Fruit fly (Drosophila melanogaster) whole organism, embryonic: ENCODE data around the gene CG42671.

Experiments used
- Abd-B ChIP-seq: fragments of 200-800 bp; sonication (Bioruptor generic); optimal IDR thresholded peaks from 2 replicates; lab custom pipeline; 2018; ENCODE audit warnings: missing biosample characterization, mild to moderate bottlenecking, missing genetic modification characterization, moderate library complexity
- Bteb2 ChIP-seq: fragments of 200-800 bp; sonication (Bioruptor generic); optimal IDR thresholded peaks from 2 replicates; lab custom pipeline; 2016; ENCODE audit warnings: missing biosample characterization, missing genetic modification characterization
- CG11504 ChIP-seq: fragments of 200-800 bp; sonication (Bioruptor generic); optimal IDR thresholded peaks from 3 replicates; lab custom pipeline; 2019; ENCODE audit warnings: missing biosample characterization, mild to moderate bottlenecking, missing genetic modification characterization, moderate library complexity
- CG13775 ChIP-seq: fragments of 200-800 bp; sonication (Bioruptor generic); optimal IDR thresholded peaks from 3 replicates; lab custom pipeline; 2017; ENCODE audit warnings: missing biosample characterization, mild to moderate bottlenecking, missing genetic modification characterization
- CG1529 ChIP-seq: fragments of 200-800 bp; sonication (Bioruptor generic); optimal IDR thresholded peaks from 3 replicates; lab custom pipeline; 2018; ENCODE audit warnings: missing biosample characterization, missing genetic modification characterization
- CG1603 ChIP-seq: fragments of 200-800 bp; sonication (Bioruptor generic); optimal IDR thresholded peaks from 2 replicates; lab custom pipeline; 2019; ENCODE audit warnings: missing biosample characterization, mild to moderate bottlenecking, missing genetic modification characterization, moderate library complexity
- CG16813 ChIP-seq: fragments of 200-800 bp; sonication (Bioruptor generic); IDR thresholded peaks from 3 replicates; pipeline ENCODE4 v1.3.6; 2022; ENCODE audit warnings: missing biosample characterization, missing genetic modification characterization; ENCODE audit not compliant: partially characterized antibody
- CG17612 ChIP-seq: fragments of 200-800 bp; sonication (Bioruptor generic); IDR thresholded peaks from 2 replicates; pipeline ENCODE4 v1.3.6; 2022; ENCODE audit warnings: missing biosample characterization, missing genetic modification characterization
- CG1832 ChIP-seq: fragments of 200-800 bp; sonication (Bioruptor generic); optimal IDR thresholded peaks from 2 replicates; lab custom pipeline; 2017; ENCODE audit warnings: missing biosample characterization, mild to moderate bottlenecking, missing genetic modification characterization, inconsistent platforms
- CG18619 ChIP-seq: fragments of 200-800 bp; sonication (Bioruptor generic); optimal IDR thresholded peaks from 3 replicates; lab custom pipeline; 2017; ENCODE audit warnings: missing biosample characterization, mild to moderate bottlenecking, missing genetic modification characterization
- CG2116 ChIP-seq: fragments of 200-800 bp; sonication (Bioruptor generic); optimal IDR thresholded peaks from 3 replicates; lab custom pipeline; 2018; ENCODE audit warnings: missing biosample characterization, mild to moderate bottlenecking, missing genetic modification characterization
- CG34224 ChIP-seq: fragments of 200-800 bp; sonication (Bioruptor generic); IDR thresholded peaks from 3 replicates; pipeline ENCODE4 v1.3.6; 2022; ENCODE audit warnings: missing biosample characterization, missing genetic modification characterization; ENCODE audit not compliant: partially characterized antibody
- CG3847 ChIP-seq: fragments of 200-800 bp; sonication (Bioruptor generic); IDR thresholded peaks from 2 replicates; pipeline ENCODE4 v1.3.6; 2022; ENCODE audit warnings: missing biosample characterization, missing genetic modification characterization
- CG42726 ChIP-seq: fragments of 200-800 bp; sonication (Bioruptor generic); IDR thresholded peaks from 2 replicates; pipeline ENCODE4 v1.3.6; 2022; ENCODE audit warnings: missing biosample characterization, missing genetic modification characterization; ENCODE audit not compliant: partially characterized antibody
- CG6272 ChIP-seq: fragments of 200-800 bp; sonication (Bioruptor generic); IDR thresholded peaks from 2 replicates; pipeline ENCODE4 v1.3.6; 2022; ENCODE audit warnings: missing biosample characterization, missing genetic modification characterization
- CG8359 ChIP-seq: fragments of 200-800 bp; sonication (Bioruptor generic); optimal IDR thresholded peaks from 2 replicates; lab custom pipeline; 2017; ENCODE audit warnings: missing biosample characterization, mild to moderate bottlenecking, missing genetic modification characterization, borderline replicate concordance
- CG9817 ChIP-seq: fragments of 200-800 bp; sonication (Bioruptor generic); optimal IDR thresholded peaks from 2 replicates; lab custom pipeline; 2018; ENCODE audit warnings: missing biosample characterization, mild to moderate bottlenecking, missing genetic modification characterization, moderate library complexity
- CHES-1-like ChIP-seq: fragments of 200-800 bp; sonication (Bioruptor generic); optimal IDR thresholded peaks from 2 replicates; lab custom pipeline; 2016; ENCODE audit warnings: missing biosample characterization, missing genetic modification characterization
- Dbx ChIP-seq: fragments of 200-800 bp; sonication (Bioruptor generic); IDR thresholded peaks from 3 replicates; pipeline ENCODE4 v1.3.6; 2022; ENCODE audit warnings: missing biosample characterization, missing genetic modification characterization
- Dp ChIP-seq: fragments of 200-800 bp; sonication (Bioruptor generic); optimal IDR thresholded peaks from 2 replicates; lab custom pipeline; 2018; ENCODE audit warnings: missing biosample characterization, mild to moderate bottlenecking, missing genetic modification characterization, moderate library complexity
- Gsc ChIP-seq: fragments of 200-800 bp; sonication (Bioruptor generic); IDR thresholded peaks from 2 replicates; pipeline ENCODE4 v1.3.6; 2022; ENCODE audit warnings: missing biosample characterization, missing genetic modification characterization
- HHEX ChIP-seq: fragments of 200-800 bp; sonication (Bioruptor generic); optimal IDR thresholded peaks from 3 replicates; lab custom pipeline; 2017; ENCODE audit warnings: missing biosample characterization, mild to moderate bottlenecking, missing genetic modification characterization, missing genetic modification reagents
- HLH4C ChIP-seq: fragments of 200-800 bp; sonication (Bioruptor generic); IDR thresholded peaks from 3 replicates; pipeline ENCODE4 v1.3.6; 2022; ENCODE audit warnings: missing biosample characterization, missing genetic modification characterization; ENCODE audit not compliant: partially characterized antibody
- Hmr ChIP-seq: fragments of 200-800 bp; sonication (Bioruptor generic); optimal IDR thresholded peaks from 3 replicates; lab custom pipeline; 2017; ENCODE audit warnings: mild to moderate bottlenecking, missing biosample characterization, missing genetic modification reagents, missing genetic modification characterization
- Mrtf ChIP-seq: fragments of 200-800 bp; sonication (Bioruptor generic); IDR thresholded peaks from 3 replicates; pipeline ENCODE4 v1.3.6; 2022; ENCODE audit warnings: missing biosample characterization, missing genetic modification characterization
- NC2α ChIP-seq: fragments of 200-800 bp; sonication (Bioruptor generic); optimal IDR thresholded peaks from 2 replicates; lab custom pipeline; 2016; ENCODE audit warnings: missing biosample characterization, missing genetic modification characterization
- NC2β ChIP-seq: fragments of 200-800 bp; sonication (Bioruptor generic); optimal IDR thresholded peaks from 2 replicates; lab custom pipeline; 2016; ENCODE audit warnings: missing biosample characterization, missing genetic modification characterization
- NFAT ChIP-seq: fragments of 200-800 bp; sonication (Bioruptor generic); IDR thresholded peaks from 2 replicates; pipeline ENCODE4 v1.3.6; 2022; ENCODE audit warnings: missing biosample characterization, missing genetic modification characterization
- Neu2 ChIP-seq: fragments of 200-800 bp; sonication (Bioruptor generic); optimal IDR thresholded peaks from 3 replicates; lab custom pipeline; 2016; ENCODE audit warnings: missing biosample characterization, missing genetic modification characterization, borderline replicate concordance
- Rx ChIP-seq: fragments of 200-800 bp; sonication (Bioruptor generic); IDR thresholded peaks from 2 replicates; pipeline ENCODE4 v1.3.6; 2022; ENCODE audit warnings: missing biosample characterization, missing genetic modification characterization
- cas ChIP-seq: fragments of 200-800 bp; sonication (Bioruptor generic); IDR thresholded peaks from 2 replicates; pipeline ENCODE4 v1.3.6; 2022; ENCODE audit warnings: missing biosample characterization, missing genetic modification characterization
- cwo ChIP-seq: fragments of 200-800 bp; sonication (Bioruptor generic); optimal IDR thresholded peaks from 3 replicates; lab custom pipeline; 2017; ENCODE audit warnings: missing biosample characterization, missing genetic modification characterization, mild to moderate bottlenecking, moderate library complexity, missing genetic modification reagents
- disco-r ChIP-seq: fragments of 200-800 bp; sonication (Bioruptor generic); optimal IDR thresholded peaks from 2 replicates; lab custom pipeline; 2016; ENCODE audit warnings: missing biosample characterization, missing genetic modification characterization
- dmrt11E ChIP-seq: fragments of 200-800 bp; sonication (Bioruptor generic); optimal IDR thresholded peaks from 3 replicates; lab custom pipeline; 2018; ENCODE audit warnings: missing biosample characterization, mild to moderate bottlenecking, missing genetic modification characterization, moderate library complexity
- emc ChIP-seq: fragments of 200-800 bp; sonication (Bioruptor generic); optimal IDR thresholded peaks from 2 replicates; lab custom pipeline; 2016; ENCODE audit warnings: missing biosample characterization, missing genetic modification characterization
- ems ChIP-seq: fragments of 200-800 bp; sonication (Bioruptor generic); optimal IDR thresholded peaks from 3 replicates; lab custom pipeline; 2016; ENCODE audit warnings: missing biosample characterization, missing genetic modification characterization
- ftz-f1 ChIP-seq: fragments of 200-800 bp; sonication (Bioruptor generic); optimal IDR thresholded peaks from 2 replicates; lab custom pipeline; 2016; ENCODE audit warnings: missing biosample characterization, missing genetic modification characterization
- jumu ChIP-seq: fragments of 200-800 bp; sonication (Bioruptor generic); optimal IDR thresholded peaks from 3 replicates; lab custom pipeline; 2016; ENCODE audit warnings: missing biosample characterization, missing genetic modification characterization
- lbe ChIP-seq: fragments of 200-800 bp; sonication (Bioruptor generic); optimal IDR thresholded peaks from 2 replicates; lab custom pipeline; 2016; ENCODE audit warnings: missing biosample characterization, mild to moderate bottlenecking, missing genetic modification characterization
- maf-S ChIP-seq: fragments of 200-800 bp; sonication (Bioruptor generic); optimal IDR thresholded peaks from 2 replicates; lab custom pipeline; 2016; ENCODE audit warnings: missing biosample characterization, missing genetic modification characterization
- otp ChIP-seq: fragments of 200-800 bp; sonication (Bioruptor generic); IDR thresholded peaks from 3 replicates; pipeline ENCODE4, ENCODE4 v1.3.6; 2022; ENCODE audit warnings: missing biosample characterization, missing genetic modification characterization
- p53 ChIP-seq: fragments of 200-800 bp; sonication (Bioruptor generic); optimal IDR thresholded peaks from 2 replicates; lab custom pipeline; 2016; ENCODE audit warnings: missing biosample characterization, missing genetic modification characterization
- pum ChIP-seq: fragments of 200-800 bp; sonication (Bioruptor generic); optimal IDR thresholded peaks from 2 replicates; lab custom pipeline; 2016; ENCODE audit warnings: missing biosample characterization, missing genetic modification characterization
- run ChIP-seq: fragments of 200-800 bp; sonication (Bioruptor generic); optimal IDR thresholded peaks from 3 replicates; lab custom pipeline; 2018; ENCODE audit warnings: missing biosample characterization, mild to moderate bottlenecking, missing genetic modification characterization
- sc ChIP-seq, 3 experiments: fragments of >200 bp in 2 of 3; fragments of 200-800 bp in 1 of 3; sonication (Bioruptor generic) in 1 of 3; optimal IDR thresholded peaks; 2 replicates in 2 of 3; 3 replicates in 1 of 3; lab custom pipeline; 2017; ENCODE audit warnings: mild to moderate bottlenecking in 1 of 3, missing biosample characterization in 1 of 3, missing genetic modification characterization in 1 of 3, missing genetic modification reagents in 1 of 3
- slp2 ChIP-seq: fragments of 200-800 bp; sonication (Bioruptor generic); optimal IDR thresholded peaks from 2 replicates; lab custom pipeline; 2016; ENCODE audit warnings: missing biosample characterization, missing genetic modification characterization
- so ChIP-seq: fragments of 200-800 bp; sonication (Bioruptor generic); IDR thresholded peaks from 3 replicates; pipeline ENCODE4 v1.3.6; 2022; ENCODE audit warnings: missing biosample characterization, missing genetic modification characterization
- ssp ChIP-seq: fragments of 200-800 bp; sonication (Bioruptor generic); IDR thresholded peaks from 2 replicates; pipeline ENCODE4 v1.3.6; 2022; ENCODE audit warnings: missing biosample characterization, missing genetic modification characterization
- yki ChIP-seq: fragments of >200 bp; optimal IDR thresholded peaks from 3 replicates; lab custom pipeline; 2018

The CG42671 gene

dm6 chr3L:11205608-11206336 lies 8.5 kb upstream of the CG42671 start, which contains the start of gene Plod (continued):
- TF ChIP-seq disco-r: no peak
- TF ChIP-seq sc (optimal IDR thresholded peaks at IDR 0.05; lab: Kevin White, UChicago): no peak
- TF ChIP-seq sc (GFP tag; optimal IDR thresholded peaks at IDR 0.05; lab: Kevin White, UChicago): no peak
- no peak for TF ChIP-seq p53 (GFP tag; lab: Kevin White, UChicago)
- no peak for TF ChIP-seq jumu (GFP tag; lab: Kevin White, UChicago)
- no peak for TF ChIP-seq lbe (GFP tag; lab: Kevin White, UChicago)
- TF ChIP-seq yki (lab: Kevin White, UChicago): no peak
- no peak for TF ChIP-seq HHEX (GFP tag; lab: Kevin White, UChicago)
- TF ChIP-seq NC2β (GFP tag; lab: Kevin White, UChicago): peak; percentile 31
- TF ChIP-seq CG11504 (tag; lab: Kevin White, UChicago): peak; percentile 70
- peak; percentile 26 for TF ChIP-seq Abd-B (GFP tag; lab: Kevin White, UChicago)
- peak; percentile 21; the same call in 1 of the 2 replicates for TF ChIP-seq NFAT
- peak; percentile 76 for TF ChIP-seq Hmr (GFP tag; lab: Kevin White, UChicago)
- TF ChIP-seq maf-S (GFP tag; lab: Kevin White, UChicago): no peak
- TF ChIP-seq pum (GFP tag; lab: Kevin White, UChicago): no peak
- no peak for TF ChIP-seq Rx (GFP tag; lab: Robert Waterston, UW)
- TF ChIP-seq CG13775 (GFP tag; lab: Kevin White, UChicago): no peak
- no peak for TF ChIP-seq CG8359 (GFP tag; lab: Kevin White, UChicago)
- no peak for TF ChIP-seq CG1529 (GFP tag; lab: Kevin White, UChicago)
- TF ChIP-seq CG18619 (GFP tag; lab: Kevin White, UChicago): peak; percentile 18
- TF ChIP-seq CG9817 (tag; lab: Kevin White, UChicago): no peak
- peak; percentile 56 for TF ChIP-seq dmrt11E (tag; lab: Kevin White, UChicago)
- TF ChIP-seq Mrtf (GFP tag; lab: Robert Waterston, UW): peak; percentile 40; the same call in 1 of the 3 replicates
- TF ChIP-seq Neu2: no peak
- no peak for TF ChIP-seq HLH4C
- no peak for TF ChIP-seq emc (GFP tag; lab: Kevin White, UChicago)
- TF ChIP-seq NC2α (GFP tag; lab: Kevin White, UChicago): peak; percentile 40
- TF ChIP-seq run (tag; lab: Kevin White, UChicago): peak; percentile 54
- TF ChIP-seq ftz-f1: no peak
- TF ChIP-seq Dbx (GFP tag; lab: Robert Waterston, UW): peak; percentile 56
- peak; percentile 45 for TF ChIP-seq CG2116 (GFP tag; lab: Kevin White, UChicago)
- TF ChIP-seq CG34224 (GFP tag; lab: Robert Waterston, UW): 0 out of 3 replicates have a peak, but pooled peaks have one; percentile 14
- TF ChIP-seq ems (GFP tag; lab: Kevin White, UChicago): peak; percentile 19
- TF ChIP-seq CG16813 (GFP tag; lab: Robert Waterston, UW): no peak
- TF ChIP-seq Bteb2 (GFP tag; lab: Kevin White, UChicago): peak; percentile 44
- no peak for TF ChIP-seq CG1832
- no peak; the same call in 1 of the 2 replicates for TF ChIP-seq CG6272 (GFP tag; lab: Robert Waterston, UW)
- TF ChIP-seq cwo: no peak
- TF ChIP-seq cas (GFP tag; lab: Robert Waterston, UW): no peak
- TF ChIP-seq CG3847: peak; percentile 28; the same call in 1 of the 2 replicates
- peak; percentile 34 for TF ChIP-seq Dp (GFP tag; lab: Kevin White, UChicago)
- peak; percentile 69 for TF ChIP-seq CHES-1-like (GFP tag; lab: Kevin White, UChicago)
- TF ChIP-seq CG17612 (GFP tag; lab: Robert Waterston, UW): no peak
- TF ChIP-seq so (GFP tag; lab: Robert Waterston, UW): no peak
- peak; percentile 97 for TF ChIP-seq ssp (GFP tag; lab: Robert Waterston, UW)
- no peak for TF ChIP-seq slp2 (GFP tag; lab: Kevin White, UChicago)
- no peak for TF ChIP-seq Gsc (GFP tag; lab: Robert Waterston, UW)
- TF ChIP-seq otp (GFP tag; lab: Robert Waterston, UW): peak; percentile 43; the same call in 1 of the 3 replicates
- TF ChIP-seq CG1603: peak; percentile 52
- peak; percentile 56 for TF ChIP-seq CG42726 (GFP tag; lab: Robert Waterston, UW)
